Fruit fly (Drosophila melanogaster): ENCODE measurements around the gene CG13083.

Gene CG13083

DNA sequence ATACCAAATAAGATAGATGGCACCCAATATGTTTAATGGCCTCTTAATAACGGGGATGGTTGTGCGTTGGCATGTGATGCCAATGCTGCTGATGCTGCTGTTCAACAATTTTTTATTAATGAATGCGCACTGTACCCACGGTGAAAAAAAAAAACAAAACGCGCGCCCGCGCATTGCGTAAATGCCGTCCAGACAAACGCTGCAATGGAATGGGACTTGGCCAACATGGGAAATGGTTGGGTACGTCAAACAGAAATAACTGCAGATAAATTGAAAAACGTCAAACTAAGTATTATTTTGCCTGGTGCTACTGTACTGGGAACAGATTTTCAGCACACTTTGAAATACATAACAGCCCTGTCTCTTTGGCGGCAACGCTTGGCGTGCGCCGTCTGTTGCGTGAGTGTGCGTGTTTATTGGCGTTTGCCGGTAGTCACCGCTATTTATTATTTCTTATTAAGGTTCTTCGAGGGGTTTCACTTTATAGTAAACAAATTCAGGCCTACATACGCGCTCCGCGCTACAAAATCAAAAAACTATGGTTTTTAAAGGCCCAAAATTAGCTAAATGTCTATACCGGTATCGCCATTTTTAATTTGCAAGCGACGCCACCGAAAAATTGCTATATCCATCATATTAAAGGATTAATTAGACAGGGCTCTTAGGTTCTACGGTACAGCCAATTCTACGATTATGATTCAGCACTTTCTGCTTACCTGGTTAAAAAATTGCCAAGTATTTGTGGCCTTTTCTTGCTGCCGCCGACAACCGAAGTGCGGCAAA is 34.6 kb upstream of the CG13083 start (continued):
- TF ChIP-seq bigmax (GFP tag; optimal IDR thresholded peaks at IDR 0.05) (no peak), Ptx1 (GFP tag; IDR thresholded peaks at IDR 0.05) (peak; percentile 42; the same call in 1 of the 2 replicates), CG10147 (GFP tag; optimal IDR thresholded peaks at IDR 0.05) (no peak), crp (GFP tag; optimal IDR thresholded peaks at IDR 0.05) (no peak), Jarid2 (GFP tag; optimal IDR thresholded peaks at IDR 0.05) (no peak), danr (GFP tag; IDR thresholded peaks at IDR 0.05) (no peak), CG32772 (GFP tag; IDR thresholded peaks at IDR 0.05) (peak; percentile 36; the same call in 1 of the 2 replicates), CG10267 (tag; optimal IDR thresholded peaks at IDR 0.05) (no peak), CG4360 (GFP tag; IDR thresholded peaks at IDR 0.05) (no peak), CG10431 (GFP tag; optimal IDR thresholded peaks at IDR 0.05) (no peak), CG10209 (GFP tag; optimal IDR thresholded peaks at IDR 0.05) (no peak), CG5180 (GFP tag; optimal IDR thresholded peaks at IDR 0.05) (no peak), lmd (GFP tag; IDR thresholded peaks at IDR 0.05) (peak; percentile 56; the same call in 1 of the 2 replicates), CG10366 (GFP tag; IDR thresholded peaks at IDR 0.05) (no peak), CG15514 (GFP tag; optimal IDR thresholded peaks at IDR 0.05) (no peak), MESR4 (GFP tag; optimal IDR thresholded peaks at IDR 0.05) (no peak), HmgZ (tag; optimal IDR thresholded peaks at IDR 0.05) (no peak), ERR (GFP tag; optimal IDR thresholded peaks at IDR 0.05) (no peak), CHES-1-like (GFP tag; optimal IDR thresholded peaks at IDR 0.05) (peak; percentile 16), Lpt (GFP tag; optimal IDR thresholded peaks at IDR 0.05) (no peak), ase (GFP tag; IDR thresholded peaks at IDR 0.05) (no peak), CG14860 (GFP tag; IDR thresholded peaks at IDR 0.05; ENCODE audit: partially characterized antibody) (no peak), CG10565 (GFP tag; optimal IDR thresholded peaks at IDR 0.05) (no peak), CG17912 (GFP tag; optimal IDR thresholded peaks at IDR 0.05) (no peak), CG15073 (GFP tag; optimal IDR thresholded peaks at IDR 0.05) (no peak), CG17385 (GFP tag; optimal IDR thresholded peaks at IDR 0.05) (no peak), vvl (GFP tag; IDR thresholded peaks at IDR 0.05) (0 out of 2 replicates have a peak, but pooled peaks have one; percentile 30), CG16815 (GFP tag; optimal IDR thresholded peaks at IDR 0.05) (no peak), esg (GFP tag; conservative IDR thresholded peaks at IDR 0.05) (no peak), Ada2b (GFP tag; IDR thresholded peaks at IDR 0.05) (0 out of 2 replicates have a peak, but pooled peaks have one; percentile 13), ab (GFP tag; optimal IDR thresholded peaks at IDR 0.05) (no peak), NC2β (GFP tag; optimal IDR thresholded peaks at IDR 0.05) (no peak), pho (GFP tag; optimal IDR thresholded peaks at IDR 0.05) (no peak), CG1647 (GFP tag; optimal IDR thresholded peaks at IDR 0.05) (no peak), Fer1 (GFP tag; optimal IDR thresholded peaks at IDR 0.05) (peak; percentile 19), NC2α (GFP tag; optimal IDR thresholded peaks at IDR 0.05) (no peak), CG2678 (tag; optimal IDR thresholded peaks at IDR 0.05) (no peak), CG16863 (GFP tag; optimal IDR thresholded peaks at IDR 0.05) (no peak), zen (tag; optimal IDR thresholded peaks at IDR 0.05) (no peak), Trl (optimal IDR thresholded peaks at IDR 0.05) (no peak), Trl (GFP tag; optimal IDR thresholded peaks at IDR 0.05) (peak; percentile 23), Sox102F (GFP tag; optimal IDR thresholded peaks at IDR 0.05) (peak; percentile 24), CG7271 (tag; optimal IDR thresholded peaks at IDR 0.05) (no peak), Camta (GFP tag; optimal IDR thresholded peaks at IDR 0.05) (no peak), CG13287 (GFP tag; IDR thresholded peaks at IDR 0.05; ENCODE audit: partially characterized antibody) (peak; percentile 39), Hand (GFP tag; optimal IDR thresholded peaks at IDR 0.05) (no peak), CG3726 (GFP tag; IDR thresholded peaks at IDR 0.05) (no peak), CkIIα-i1 (GFP tag; IDR thresholded peaks at IDR 0.05) (no peak), Bdp1 (GFP tag; optimal IDR thresholded peaks at IDR 0.05) (no peak), CG2120 (GFP tag; optimal IDR thresholded peaks at IDR 0.05) (peak; percentile 43)

All from whole organism, embryonic.